Worm (Caenorhabditis elegans): ENCODE results near the gene prdx-3.

prdx-3 gene

DNA sequence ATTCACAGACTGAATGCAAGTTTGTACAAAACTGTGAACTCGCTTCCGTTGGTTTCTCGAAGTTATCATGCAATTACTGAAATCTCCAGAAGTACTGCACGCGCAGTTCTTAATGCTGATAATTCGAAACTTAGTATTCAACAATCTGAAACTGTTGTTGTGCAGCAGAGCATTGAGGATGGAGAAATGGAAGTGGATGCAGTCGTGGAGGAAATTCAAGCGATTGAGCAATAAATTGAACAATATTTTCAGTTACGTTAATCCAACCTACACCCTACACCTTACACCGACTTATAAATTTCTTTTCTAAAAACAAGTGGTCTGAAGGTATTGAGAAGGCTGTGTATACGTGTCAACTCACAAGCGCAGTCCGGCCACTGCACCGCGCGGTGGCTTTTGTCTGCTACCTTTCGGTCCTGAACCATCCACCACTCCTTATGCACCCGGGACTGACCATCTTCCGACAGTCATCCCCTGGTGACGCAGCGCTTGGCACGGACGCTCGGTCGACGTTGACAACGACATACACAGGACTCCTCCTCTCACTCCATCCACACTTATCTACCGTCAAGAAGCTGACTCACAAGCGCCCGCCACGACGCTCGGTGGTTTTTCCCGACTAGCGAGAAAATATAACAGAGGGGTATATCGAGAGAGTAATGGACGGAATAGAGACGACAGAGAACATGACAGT, 28.5 kb upstream of the prdx-3 start:
- TF ChIP-seq drap-1 (GFP tag; optimal IDR thresholded peaks at IDR 0.05) (peak; percentile 65), M03D4.4 (tag; optimal IDR thresholded peaks at IDR 0.05) (peak; percentile 79), sptf-1 (tag; optimal IDR thresholded peaks at IDR 0.05) (peak; percentile 69), ceh-83 (GFP tag; optimal IDR thresholded peaks at IDR 0.05) (peak; percentile 77), bed-3 (GFP tag; optimal IDR thresholded peaks at IDR 0.05) (peak; percentile 45), lin-32 (GFP tag; optimal IDR thresholded peaks at IDR 0.05) (peak; percentile 10), unc-120 (tag; optimal IDR thresholded peaks at IDR 0.05; ENCODE audit: poor library complexity, severe bottlenecking) (peak; percentile 56), pha-4 (tag; optimal IDR thresholded peaks at IDR 0.05) (peak; percentile 13), ham-2 (GFP tag; optimal IDR thresholded peaks at IDR 0.05) (peak; percentile 44), lin-13 (tag; optimal IDR thresholded peaks at IDR 0.05) (peak; percentile 10), sem-2 (GFP tag; optimal IDR thresholded peaks at IDR 0.05) (peak; percentile 61), mep-1 (tag; optimal IDR thresholded peaks at IDR 0.05) (peak; percentile 33), nhr-2 (tag; optimal IDR thresholded peaks at IDR 0.05) (peak; percentile 25), cnd-1 (tag; optimal IDR thresholded peaks at IDR 0.05) (peak; percentile 66), tbx-8 (GFP tag; optimal IDR thresholded peaks at IDR 0.05) (peak; percentile 33), ceh-43 (GFP tag; optimal IDR thresholded peaks at IDR 0.05) (peak; percentile 23), mls-2 (tag; optimal IDR thresholded peaks at IDR 0.05) (peak; percentile 87), hlh-1 (tag; optimal IDR thresholded peaks at IDR 0.05) (peak; percentile 53), lsy-2 (tag; optimal IDR thresholded peaks at IDR 0.05) (peak; percentile 13)

DNA sequence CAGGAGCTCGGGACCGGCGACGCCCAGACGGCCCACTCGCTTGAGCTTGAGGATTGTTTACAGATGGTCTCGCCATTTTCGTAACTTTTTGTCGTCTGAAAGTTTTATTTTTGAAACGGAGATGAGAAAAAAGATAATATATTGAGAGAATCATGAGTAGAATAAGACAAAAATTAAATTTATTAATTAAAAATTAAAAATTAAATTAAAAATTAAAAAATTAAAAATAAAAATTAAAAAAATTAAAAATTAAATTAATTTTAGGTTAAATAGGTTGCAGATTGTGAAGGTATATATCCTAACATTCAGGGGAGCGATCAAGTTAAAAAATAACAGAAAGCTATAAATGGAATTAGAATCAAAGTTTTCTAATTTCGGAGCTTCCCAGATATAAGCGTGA, 27.5 kb upstream of the prdx-3 start, which contains the start of gene B0284.3:
Gene B0284.3, minus strand, starts transcription at position 101 of the 400 bp plus-strand sequence.
- TF ChIP-seq ceh-39 (tag; optimal IDR thresholded peaks at IDR 0.05) (no peak), nhr-2 (tag; optimal IDR thresholded peaks at IDR 0.05) (no peak), mls-2 (tag; optimal IDR thresholded peaks at IDR 0.05) (no peak), blmp-1 (tag; optimal IDR thresholded peaks at IDR 0.05) (no peak), pha-4 (tag; optimal IDR thresholded peaks at IDR 0.05) (no peak), ces-1 (GFP tag; optimal IDR thresholded peaks at IDR 0.05) (no peak), snpc-4 (tag; optimal IDR thresholded peaks at IDR 0.05) (no peak), nhr-237 (tag; optimal IDR thresholded peaks at IDR 0.05) (no peak), lin-13 (tag; optimal IDR thresholded peaks at IDR 0.05) (no peak), cnd-1 (tag; optimal IDR thresholded peaks at IDR 0.05) (no peak), lsy-2 (tag; optimal IDR thresholded peaks at IDR 0.05) (no peak), ceh-83 (GFP tag; optimal IDR thresholded peaks at IDR 0.05) (no peak), unc-120 (tag; optimal IDR thresholded peaks at IDR 0.05; ENCODE audit: poor library complexity, severe bottlenecking) (no peak), zip-8 (tag; optimal IDR thresholded peaks at IDR 0.05) (no peak), unc-39 (tag; optimal IDR thresholded peaks at IDR 0.05) (no peak)

DNA sequence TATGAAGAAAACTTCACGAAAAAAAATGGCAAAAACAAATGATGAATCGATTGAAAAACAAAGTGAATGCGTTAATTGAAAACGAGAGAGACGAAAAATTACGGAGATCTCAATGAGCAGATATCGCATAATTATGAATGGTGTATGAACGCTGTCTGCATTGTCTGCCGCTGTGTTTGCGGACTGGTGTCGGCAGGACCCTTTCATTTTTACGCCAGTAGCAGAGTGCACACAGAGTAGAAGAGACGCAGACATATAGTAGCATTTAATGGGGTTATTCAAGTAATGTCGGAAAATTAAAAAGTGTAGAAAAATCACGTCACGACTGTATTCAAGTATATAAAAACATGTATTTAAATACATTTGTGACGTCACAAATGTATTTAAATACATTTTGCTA, 26.4 kb upstream of the prdx-3 start:
- peak; percentile 21 for TF ChIP-seq lsy-2 (tag; optimal IDR thresholded peaks at IDR 0.05)
- TF ChIP-seq flh-1 (GFP tag; optimal IDR thresholded peaks at IDR 0.05), result no peak
- TF ChIP-seq mep-1 (tag; optimal IDR thresholded peaks at IDR 0.05), result peak; percentile 38
- no peak for TF ChIP-seq unc-39 (tag; optimal IDR thresholded peaks at IDR 0.05)
- TF ChIP-seq lin-13 (tag; optimal IDR thresholded peaks at IDR 0.05), result peak; percentile 57
- TF ChIP-seq unc-62 (GFP tag; optimal IDR thresholded peaks at IDR 0.05), result no peak
- TF ChIP-seq ces-1 (GFP tag; optimal IDR thresholded peaks at IDR 0.05), result peak; percentile 73
- no peak for TF ChIP-seq hlh-1 (tag; optimal IDR thresholded peaks at IDR 0.05)
- TF ChIP-seq ceh-39 (tag; optimal IDR thresholded peaks at IDR 0.05), result no peak
- TF ChIP-seq zip-8 (tag; optimal IDR thresholded peaks at IDR 0.05), result no peak
- TF ChIP-seq mls-2 (tag; optimal IDR thresholded peaks at IDR 0.05), result peak; percentile 13
- TF ChIP-seq unc-120 (tag; optimal IDR thresholded peaks at IDR 0.05; ENCODE audit: poor library complexity, severe bottlenecking), result no peak
- TF ChIP-seq ceh-83 (GFP tag; optimal IDR thresholded peaks at IDR 0.05), result no peak

DNA sequence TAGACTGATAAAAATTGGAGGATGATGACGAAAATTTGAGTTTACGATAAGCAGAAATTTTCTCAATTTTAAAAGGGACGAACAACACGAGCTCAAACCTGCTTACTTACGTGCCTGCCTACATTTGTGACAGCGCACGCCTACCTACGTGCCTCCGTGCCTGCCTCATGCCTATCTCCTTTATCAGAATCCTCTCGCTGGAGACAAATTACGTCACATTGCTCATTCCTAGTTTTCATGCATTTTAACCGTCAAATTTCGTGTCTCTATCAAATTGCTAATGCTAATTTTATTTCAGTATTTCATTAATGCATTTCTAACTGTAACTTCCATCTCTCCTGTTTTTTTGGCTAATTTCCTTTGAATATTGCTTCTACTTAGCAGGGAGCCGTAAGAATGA, 25.9 kb upstream of the prdx-3 start, which contains the start of gene pals-27:
Gene pals-27, plus strand, starts transcription at position 301 of the 400 bp plus-strand sequence.
- TF ChIP-seq lsy-2 (tag; optimal IDR thresholded peaks at IDR 0.05) (no peak), bed-3 (GFP tag; optimal IDR thresholded peaks at IDR 0.05) (no peak), nhr-12 (tag; optimal IDR thresholded peaks at IDR 0.05) (no peak), sptf-1 (tag; optimal IDR thresholded peaks at IDR 0.05) (no peak), nhr-28 (tag; optimal IDR thresholded peaks at IDR 0.05) (no peak), tbx-8 (GFP tag; optimal IDR thresholded peaks at IDR 0.05) (no peak), sem-2 (GFP tag; optimal IDR thresholded peaks at IDR 0.05) (no peak), nhr-76 (tag; optimal IDR thresholded peaks at IDR 0.05) (no peak), ham-2 (GFP tag; optimal IDR thresholded peaks at IDR 0.05) (no peak), cnd-1 (tag; optimal IDR thresholded peaks at IDR 0.05) (no peak), nhr-2 (tag; optimal IDR thresholded peaks at IDR 0.05) (no peak), ceh-43 (GFP tag; optimal IDR thresholded peaks at IDR 0.05) (no peak), lin-13 (tag; optimal IDR thresholded peaks at IDR 0.05) (no peak), nhr-237 (tag; optimal IDR thresholded peaks at IDR 0.05) (no peak), ces-1 (GFP tag; optimal IDR thresholded peaks at IDR 0.05) (no peak), M03D4.4 (tag; optimal IDR thresholded peaks at IDR 0.05) (no peak), mab-5 (tag; optimal IDR thresholded peaks at IDR 0.05) (no peak)
